Fruit fly (Drosophila melanogaster): ENCODE results near the gene Act88F.

dm6 chr3R:15433340-15433945 is 6.3 kb upstream of the Act88F start:
- no peak for TF ChIP-seq fru (optimal IDR thresholded peaks at IDR 0.05)
- TF ChIP-seq Hr78 (GFP tag; optimal IDR thresholded peaks at IDR 0.05) = no peak
- no peak for TF ChIP-seq CG8089 (GFP tag; optimal IDR thresholded peaks at IDR 0.05)

All from whole organism, embryonic.